Fruit fly (Drosophila melanogaster) whole organism, embryonic: ENCODE results near the gene inaE.

ENCODE experiments used
- Aef1 ChIP-seq: fragments of 200-800 bp; sonication (Bioruptor generic); IDR thresholded peaks from 3 replicates; pipeline ENCODE4 v1.3.6; 2022; ENCODE audit warnings: missing biosample characterization, missing genetic modification characterization
- Antp ChIP-seq: fragments of 200-800 bp; sonication (Bioruptor generic); optimal IDR thresholded peaks from 3 replicates; lab custom pipeline; 2016; ENCODE audit warnings: missing biosample characterization, missing genetic modification characterization
- Bdp1 ChIP-seq: fragments of 200-800 bp; sonication (Bioruptor generic); optimal IDR thresholded peaks from 3 replicates; lab custom pipeline; 2016; ENCODE audit warnings: missing biosample characterization, missing genetic modification characterization
- Bgb ChIP-seq: fragments of 200-800 bp; sonication (Bioruptor generic); IDR thresholded peaks from 2 replicates; pipeline ENCODE4 v1.3.6; 2022; ENCODE audit warnings: missing biosample characterization, missing genetic modification characterization; ENCODE audit not compliant: partially characterized antibody
- C15 ChIP-seq: fragments of 200-800 bp; sonication (Bioruptor generic); IDR thresholded peaks from 3 replicates; pipeline ENCODE4 v1.3.6; 2022; ENCODE audit warnings: missing biosample characterization, missing genetic modification characterization
- CG11560 ChIP-seq: fragments of 200-800 bp; sonication (Bioruptor generic); IDR thresholded peaks from 3 replicates; pipeline ENCODE4 v1.3.6; 2022; ENCODE audit warnings: missing biosample characterization, missing genetic modification characterization
- CG12219 ChIP-seq: fragments of 200-800 bp; sonication (Bioruptor generic); optimal IDR thresholded peaks from 3 replicates; lab custom pipeline; 2018; ENCODE audit warnings: missing biosample characterization, mild to moderate bottlenecking, missing genetic modification characterization
- CG13123 ChIP-seq: fragments of 200-800 bp; sonication (Bioruptor generic); optimal IDR thresholded peaks from 2 replicates; lab custom pipeline; 2016; ENCODE audit warnings: missing biosample characterization, missing genetic modification characterization
- CG15514 ChIP-seq: fragments of 200-800 bp; sonication (Bioruptor generic); optimal IDR thresholded peaks from 3 replicates; lab custom pipeline; 2017; ENCODE audit warnings: missing biosample characterization, missing genetic modification characterization, mild to moderate bottlenecking, moderate library complexity, missing genetic modification reagents
- CG17359 ChIP-seq: fragments of 200-800 bp; sonication (Bioruptor generic); optimal IDR thresholded peaks from 3 replicates; lab custom pipeline; 2018; ENCODE audit warnings: missing biosample characterization, mild to moderate bottlenecking, missing genetic modification characterization, moderate library complexity
- CG17385 ChIP-seq: fragments of 200-800 bp; sonication (Bioruptor generic); optimal IDR thresholded peaks from 3 replicates; lab custom pipeline; 2018; ENCODE audit warnings: missing biosample characterization, mild to moderate bottlenecking, missing genetic modification characterization
- CG17568 ChIP-seq: fragments of 200-800 bp; sonication (Bioruptor generic); optimal IDR thresholded peaks from 2 replicates; lab custom pipeline; 2018; ENCODE audit warnings: missing biosample characterization, mild to moderate bottlenecking, missing genetic modification characterization, moderate library complexity
- CG18262 ChIP-seq: fragments of 200-800 bp; optimal IDR thresholded peaks from 3 replicates; lab custom pipeline; 2019; ENCODE audit warnings: missing biosample characterization, mild to moderate bottlenecking, missing genetic modification characterization, moderate library complexity
- CG1832 ChIP-seq: fragments of 200-800 bp; sonication (Bioruptor generic); optimal IDR thresholded peaks from 2 replicates; lab custom pipeline; 2017; ENCODE audit warnings: missing biosample characterization, mild to moderate bottlenecking, missing genetic modification characterization, inconsistent platforms
- CG18476 ChIP-seq: fragments of 200-800 bp; sonication (Bioruptor generic); optimal IDR thresholded peaks from 2 replicates; lab custom pipeline; 2016; ENCODE audit warnings: missing biosample characterization, mild to moderate bottlenecking, missing genetic modification characterization
- CG2889 ChIP-seq: fragments of 200-800 bp; sonication (Bioruptor generic); IDR thresholded peaks from 3 replicates; pipeline ENCODE4 v1.3.6; 2022; ENCODE audit warnings: missing biosample characterization, missing genetic modification characterization
- CG31224 ChIP-seq: fragments of 200-800 bp; sonication (Bioruptor generic); IDR thresholded peaks from 2 replicates; pipeline ENCODE4 v1.3.6; 2022; ENCODE audit warnings: missing biosample characterization, missing genetic modification characterization
- CG3163 ChIP-seq: fragments of 200-800 bp; sonication (Bioruptor generic); optimal IDR thresholded peaks from 3 replicates; lab custom pipeline; 2016; ENCODE audit warnings: missing biosample characterization, missing genetic modification characterization
- CG4854 ChIP-seq: fragments of 200-800 bp; sonication (Bioruptor generic); optimal IDR thresholded peaks from 2 replicates; lab custom pipeline; 2016; ENCODE audit warnings: missing biosample characterization, missing genetic modification characterization, inconsistent platforms
- CG5953 ChIP-seq: fragments of 200-800 bp; sonication (Bioruptor generic); IDR thresholded peaks from 2 replicates; pipeline ENCODE4 v1.3.6; 2022; ENCODE audit warnings: missing biosample characterization, missing genetic modification characterization
- CG6175 ChIP-seq: fragments of 200-800 bp; sonication (Bioruptor generic); IDR thresholded peaks from 3 replicates; pipeline ENCODE4 v1.3.6; 2022; ENCODE audit warnings: missing biosample characterization, missing genetic modification characterization
- CG7786 ChIP-seq: fragments of 200-800 bp; sonication (Bioruptor generic); optimal IDR thresholded peaks from 2 replicates; lab custom pipeline; 2016; ENCODE audit warnings: missing biosample characterization, missing genetic modification characterization
- CG7963 ChIP-seq: fragments of 200-800 bp; sonication (Bioruptor generic); IDR thresholded peaks from 3 replicates; pipeline ENCODE4 v1.3.6; 2022; ENCODE audit warnings: missing biosample characterization, missing genetic modification characterization; ENCODE audit not compliant: partially characterized antibody
- CG8359 ChIP-seq: fragments of 200-800 bp; sonication (Bioruptor generic); optimal IDR thresholded peaks from 2 replicates; lab custom pipeline; 2017; ENCODE audit warnings: missing biosample characterization, mild to moderate bottlenecking, missing genetic modification characterization, borderline replicate concordance
- D ChIP-seq, 2 experiments: fragments of 200-800 bp in 1 of 2; fragments of >200 bp in 1 of 2; sonication (Bioruptor generic) in 1 of 2; optimal IDR thresholded peaks; 2 replicates in 1 of 2; 3 replicates in 1 of 2; lab custom pipeline; 2017; ENCODE audit warnings: mild to moderate bottlenecking in 1 of 2, missing biosample characterization in 1 of 2, missing genetic modification characterization in 1 of 2, missing genetic modification reagents in 1 of 2
- Dbx ChIP-seq: fragments of 200-800 bp; sonication (Bioruptor generic); IDR thresholded peaks from 3 replicates; pipeline ENCODE4 v1.3.6; 2022; ENCODE audit warnings: missing biosample characterization, missing genetic modification characterization
- Deaf1 ChIP-seq: fragments of 200-800 bp; optimal IDR thresholded peaks from 3 replicates; lab custom pipeline; 2019; ENCODE audit warnings: missing biosample characterization, mild to moderate bottlenecking, missing genetic modification characterization, moderate library complexity
- HLH3B ChIP-seq: fragments of 200-800 bp; sonication (Bioruptor generic); IDR thresholded peaks from 2 replicates; pipeline ENCODE4 v1.3.6; 2022; ENCODE audit warnings: missing biosample characterization, missing genetic modification characterization
- Hmr ChIP-seq: fragments of 200-800 bp; sonication (Bioruptor generic); optimal IDR thresholded peaks from 3 replicates; lab custom pipeline; 2017; ENCODE audit warnings: mild to moderate bottlenecking, missing biosample characterization, missing genetic modification reagents, missing genetic modification characterization
- Hr51 ChIP-seq, 2 experiments: fragments of 200-800 bp; sonication (Bioruptor generic); optimal IDR thresholded peaks; 2 replicates in 1 of 2; 3 replicates in 1 of 2; lab custom pipeline; 2016 to 2018; ENCODE audit warnings: missing biosample characterization in 2 of 2, missing genetic modification characterization in 2 of 2, mild to moderate bottlenecking in 1 of 2, moderate library complexity in 1 of 2
- Oaz ChIP-seq: fragments of 200-800 bp; sonication (Bioruptor generic); IDR thresholded peaks from 2 replicates; pipeline ENCODE4 v1.3.6; 2022; ENCODE audit warnings: missing biosample characterization, missing genetic modification characterization
- Six4 ChIP-seq: fragments of 200-800 bp; sonication (Bioruptor generic); optimal IDR thresholded peaks from 2 replicates; lab custom pipeline; 2016; ENCODE audit warnings: missing biosample characterization, missing genetic modification characterization
- Sox100B ChIP-seq: fragments of 200-800 bp; sonication (Bioruptor generic); optimal IDR thresholded peaks from 3 replicates; lab custom pipeline; 2018; ENCODE audit warnings: missing biosample characterization, mild to moderate bottlenecking, missing genetic modification characterization
- Usf ChIP-seq: fragments of 200-800 bp; sonication (Bioruptor generic); optimal IDR thresholded peaks from 2 replicates; lab custom pipeline; 2017; ENCODE audit warnings: missing genotype, missing biosample characterization, missing genetic modification characterization
- Xrp1 ChIP-seq: fragments of 200-800 bp; sonication (Bioruptor generic); IDR thresholded peaks from 2 replicates; pipeline ENCODE4 v1.3.6; 2022; ENCODE audit warnings: missing biosample characterization, missing genetic modification characterization
- amos ChIP-seq: fragments of 200-800 bp; sonication (Bioruptor generic); IDR thresholded peaks from 2 replicates; pipeline ENCODE4 v1.3.6; 2022; ENCODE audit warnings: missing biosample characterization, missing genetic modification characterization; ENCODE audit not compliant: partially characterized antibody
- cato ChIP-seq: fragments of 200-800 bp; sonication (Bioruptor generic); optimal IDR thresholded peaks from 2 replicates; lab custom pipeline; 2016; ENCODE audit warnings: missing biosample characterization, missing genetic modification characterization, borderline replicate concordance
- croc ChIP-seq: fragments of 200-800 bp; sonication (Bioruptor generic); conservative IDR thresholded peaks from 3 replicates; pipeline ENCODE4 v1.3.6; 2022; ENCODE audit warnings: missing biosample characterization, missing genetic modification characterization
- emc ChIP-seq: fragments of 200-800 bp; sonication (Bioruptor generic); optimal IDR thresholded peaks from 2 replicates; lab custom pipeline; 2016; ENCODE audit warnings: missing biosample characterization, missing genetic modification characterization
- eyg ChIP-seq: fragments of 200-800 bp; sonication (Bioruptor generic); optimal IDR thresholded peaks from 3 replicates; lab custom pipeline; 2016; ENCODE audit warnings: missing biosample characterization, missing genetic modification characterization
- gce ChIP-seq: fragments of 200-800 bp; sonication (Bioruptor generic); IDR thresholded peaks from 3 replicates; pipeline ENCODE4 v1.3.6; 2022; ENCODE audit warnings: missing biosample characterization, missing genetic modification characterization
- lmd ChIP-seq: fragments of 200-800 bp; sonication (Bioruptor generic); IDR thresholded peaks from 2 replicates; pipeline ENCODE4 v1.3.6; 2022; ENCODE audit warnings: missing biosample characterization, missing genetic modification characterization
- maf-S ChIP-seq: fragments of 200-800 bp; sonication (Bioruptor generic); optimal IDR thresholded peaks from 2 replicates; lab custom pipeline; 2016; ENCODE audit warnings: missing biosample characterization, missing genetic modification characterization
- otp ChIP-seq: fragments of 200-800 bp; sonication (Bioruptor generic); IDR thresholded peaks from 3 replicates; pipeline ENCODE4, ENCODE4 v1.3.6; 2022; ENCODE audit warnings: missing biosample characterization, missing genetic modification characterization
- pnt ChIP-seq: fragments of 200-800 bp; sonication (Bioruptor generic); optimal IDR thresholded peaks from 3 replicates; lab custom pipeline; 2016; ENCODE audit warnings: missing biosample characterization, missing genetic modification characterization
- sens-2 ChIP-seq: fragments of 200-800 bp; sonication (Bioruptor generic); IDR thresholded peaks from 2 replicates; pipeline ENCODE4 v1.3.6; 2022; ENCODE audit warnings: missing biosample characterization, missing genetic modification characterization
- sima ChIP-seq: fragments of 200-800 bp; sonication (Bioruptor generic); optimal IDR thresholded peaks from 2 replicates; lab custom pipeline; 2016; ENCODE audit warnings: missing biosample characterization, missing genetic modification characterization
- trem ChIP-seq: fragments of 200-800 bp; optimal IDR thresholded peaks from 3 replicates; lab custom pipeline; 2019; ENCODE audit warnings: missing biosample characterization, mild to moderate bottlenecking, missing genetic modification characterization, moderate library complexity
- tup ChIP-seq: fragments of 200-800 bp; sonication (Bioruptor generic); optimal IDR thresholded peaks from 2 replicates; lab custom pipeline; 2016; ENCODE audit warnings: missing biosample characterization, mild to moderate bottlenecking, missing genetic modification characterization, moderate library complexity
- usp ChIP-seq: fragments of >200 bp; optimal IDR thresholded peaks from 2 replicates; lab custom pipeline; 2017; ENCODE audit warnings: missing biosample characterization, missing genetic modification characterization

The inaE gene

dm6 chrX:13739411-13739888 is 44.1 kb upstream of the inaE start, which contains the start of gene CG11151 (continued):
- TF ChIP-seq D (optimal IDR thresholded peaks at IDR 0.05; lab: Kevin White, UChicago) (no peak), D (GFP tag; optimal IDR thresholded peaks at IDR 0.05; lab: Kevin White, UChicago) (peak; percentile 95), CG18476 (GFP tag; lab: Kevin White, UChicago) (peak; percentile 95), HLH3B (GFP tag; lab: Robert Waterston, UW) (peak; percentile 95), Xrp1 (GFP tag; lab: Robert Waterston, UW) (peak; percentile 97), cato (GFP tag; lab: Kevin White, UChicago) (peak; percentile 90), Sox100B (GFP tag; lab: Kevin White, UChicago) (peak; percentile 94), CG18262 (tag; lab: Kevin White, UChicago) (peak; percentile 97), CG11560 (tag; lab: Robert Waterston, UW) (peak; percentile 78), amos (GFP tag; lab: Robert Waterston, UW) (peak; percentile 31; the same call in 1 of the 2 replicates), Usf (peak; percentile 92), CG17568 (GFP tag; lab: Kevin White, UChicago) (peak; percentile 95), CG12219 (GFP tag; lab: Kevin White, UChicago) (peak; percentile 98), CG15514 (GFP tag; lab: Kevin White, UChicago) (peak; percentile 91), C15 (peak; percentile 80; the same call in 2 of the 3 replicates), usp (no peak), CG13123 (GFP tag; lab: Kevin White, UChicago) (peak; percentile 92), CG5953 (peak; percentile 93), CG2889 (GFP tag; lab: Robert Waterston, UW) (peak; percentile 95), Oaz (GFP tag; lab: Robert Waterston, UW) (peak; percentile 91), lmd (GFP tag; lab: Robert Waterston, UW) (peak; percentile 93), Dbx (peak; percentile 93), CG17359 (tag; lab: Kevin White, UChicago) (peak; percentile 98), croc (GFP tag; lab: Robert Waterston, UW) (peak; percentile 90), CG31224 (GFP tag; lab: Robert Waterston, UW) (peak; percentile 85), CG4854 (GFP tag; lab: Kevin White, UChicago) (peak; percentile 93), otp (GFP tag; lab: Robert Waterston, UW) (peak; percentile 94), CG7786 (GFP tag; lab: Kevin White, UChicago) (peak; percentile 98), trem (tag; lab: Kevin White, UChicago) (peak; percentile 94), Six4 (GFP tag; lab: Kevin White, UChicago) (peak; percentile 95), CG7963 (peak; percentile 50; the same call in 2 of the 3 replicates), CG8359 (GFP tag; lab: Kevin White, UChicago) (peak; percentile 91), pnt (GFP tag; lab: Kevin White, UChicago) (peak; percentile 96), gce (GFP tag; lab: Robert Waterston, UW) (peak; percentile 90), Hmr (GFP tag; lab: Kevin White, UChicago) (peak; percentile 98), Antp (GFP tag; lab: Kevin White, UChicago) (peak; percentile 98), emc (GFP tag; lab: Kevin White, UChicago) (peak; percentile 88), maf-S (peak; percentile 96), Bdp1 (peak; percentile 92), CG3163 (GFP tag; lab: Kevin White, UChicago) (peak; percentile 88), eyg (GFP tag; lab: Kevin White, UChicago) (peak; percentile 94), CG1832 (GFP tag; lab: Kevin White, UChicago) (peak; percentile 96), CG6175 (GFP tag; lab: Robert Waterston, UW) (peak; percentile 80; the same call in 2 of the 3 replicates), CG17385 (GFP tag; lab: Kevin White, UChicago) (peak; percentile 95), Hr51 (GFP tag; optimal IDR thresholded peaks at IDR 0.05; lab: Kevin White, UChicago) (peak; percentile 97 to 98), sens-2 (GFP tag; lab: Robert Waterston, UW) (peak; percentile 87), sima (GFP tag; lab: Kevin White, UChicago) (peak; percentile 89), Aef1 (GFP tag; lab: Robert Waterston, UW) (peak; percentile 92), Bgb (peak; percentile 68), tup (peak; percentile 92), Deaf1 (tag; lab: Kevin White, UChicago) (peak; percentile 82)
